Fruit fly (Drosophila melanogaster) whole organism, prepupa: ENCODE data around the gene CG34278.

Experiments used
- CG11294 ChIP-seq: fragments of 200-800 bp; sonication (Bioruptor generic); IDR thresholded peaks from 2 replicates; pipeline ENCODE4 v1.3.6; 2022; ENCODE audit warnings: missing biosample characterization, missing genetic modification characterization
- CG11902 ChIP-seq: fragments of 200-800 bp; sonication (Bioruptor generic); optimal IDR thresholded peaks from 3 replicates; lab custom pipeline; 2016; ENCODE audit warnings: missing biosample characterization, missing genetic modification characterization
- CG16779 ChIP-seq: fragments of 200-800 bp; sonication (Bioruptor generic); optimal IDR thresholded peaks from 3 replicates; lab custom pipeline; 2017; ENCODE audit warnings: missing biosample characterization, mild to moderate bottlenecking, missing genetic modification characterization
- CG6854 ChIP-seq: fragments of 200-800 bp; sonication (Bioruptor generic); optimal IDR thresholded peaks from 2 replicates; lab custom pipeline; 2017; ENCODE audit warnings: missing biosample characterization, mild to moderate bottlenecking, missing genetic modification characterization
- CG8119 ChIP-seq: fragments of 200-800 bp; sonication (Bioruptor generic); IDR thresholded peaks from 3 replicates; pipeline ENCODE4 v1.3.6; 2022; ENCODE audit warnings: missing biosample characterization, missing genetic modification characterization
- Hr38 ChIP-seq: sonication (Bioruptor generic); optimal IDR thresholded peaks from 2 replicates; lab custom pipeline; 2016; ENCODE audit warnings: missing biosample characterization, missing genetic modification characterization
- Hr39 ChIP-seq: fragments of 200-800 bp; sonication (Bioruptor generic); optimal IDR thresholded peaks from 2 replicates; lab custom pipeline; 2016; ENCODE audit warnings: missing biosample characterization, missing genetic modification characterization
- Sox102F ChIP-seq: fragments of 200-800 bp; sonication (Bioruptor generic); optimal IDR thresholded peaks from 2 replicates; lab custom pipeline; 2016; ENCODE audit warnings: missing biosample characterization, mild to moderate bottlenecking, missing genetic modification characterization
- lz ChIP-seq: fragments of 200-800 bp; sonication (Bioruptor generic); optimal IDR thresholded peaks from 3 replicates; lab custom pipeline; 2016; ENCODE audit warnings: missing biosample characterization, missing genetic modification characterization
- spab ChIP-seq: fragments of 200-800 bp; sonication (Bioruptor generic); optimal IDR thresholded peaks from 2 replicates; lab custom pipeline; 2017; ENCODE audit warnings: missing biosample characterization, mild to moderate bottlenecking, missing genetic modification characterization, missing genetic modification reagents

- no peak for TF ChIP-seq lz (GFP tag; lab: Kevin White, UChicago)
- TF ChIP-seq CG11902 = no peak
- TF ChIP-seq Hr39 (GFP tag; lab: Kevin White, UChicago) = no peak
- no peak for TF ChIP-seq spab (GFP tag; lab: Kevin White, UChicago)
- TF ChIP-seq CG6854 (GFP tag; lab: Kevin White, UChicago) = peak; percentile 81
- TF ChIP-seq Sox102F = peak; percentile 68
- TF ChIP-seq CG11294 (GFP tag; lab: Robert Waterston, UW) = no peak
- TF ChIP-seq Hr38 = no peak
- no peak for TF ChIP-seq CG8119 (GFP tag; lab: Robert Waterston, UW)
- peak; percentile 17 for TF ChIP-seq CG16779 (tag; lab: Kevin White, UChicago)
These were observed 1.3 kb upstream of the CG34278 start for dm6 chr3R:17118917-17119378.
